Fruit fly (Drosophila melanogaster) whole organism, embryonic: ENCODE data around the gene HipHop.

ENCODE experiments used
- ATbp ChIP-seq: fragments of 200-800 bp; sonication (Bioruptor generic); optimal IDR thresholded peaks from 2 replicates; lab custom pipeline; 2017; ENCODE audit warnings: missing biosample characterization, mild to moderate bottlenecking, missing genetic modification characterization, missing genetic modification reagents
- Abd-B ChIP-seq: fragments of 200-800 bp; sonication (Bioruptor generic); optimal IDR thresholded peaks from 2 replicates; lab custom pipeline; 2018; ENCODE audit warnings: missing biosample characterization, mild to moderate bottlenecking, missing genetic modification characterization, moderate library complexity
- Adf1 ChIP-seq: fragments of 200-800 bp; sonication (Bioruptor generic); IDR thresholded peaks from 2 replicates; pipeline ENCODE4 v1.3.6; 2022; ENCODE audit warnings: missing biosample characterization, missing genetic modification characterization
- Blimp-1 ChIP-seq: fragments of 200-800 bp; sonication (Bioruptor generic); optimal IDR thresholded peaks from 3 replicates; lab custom pipeline; 2018; ENCODE audit warnings: missing biosample characterization, missing genetic modification characterization, mild to moderate bottlenecking, moderate library complexity, missing genetic modification reagents
- CG10274 ChIP-seq: fragments of 200-800 bp; sonication (Bioruptor generic); optimal IDR thresholded peaks from 3 replicates; lab custom pipeline; 2017; ENCODE audit warnings: missing biosample characterization, mild to moderate bottlenecking, missing genetic modification characterization
- CG10321 ChIP-seq: fragments of 200-800 bp; sonication (Bioruptor generic); IDR thresholded peaks from 2 replicates; pipeline ENCODE4 v1.3.6; 2022; ENCODE audit warnings: missing biosample characterization, missing genetic modification characterization
- CG1233 ChIP-seq: fragments of 200-800 bp; sonication (Bioruptor generic); optimal IDR thresholded peaks from 4 replicates; lab custom pipeline; 2018; ENCODE audit warnings: missing biosample characterization, mild to moderate bottlenecking, missing genetic modification characterization
- CG13123 ChIP-seq: fragments of 200-800 bp; sonication (Bioruptor generic); optimal IDR thresholded peaks from 2 replicates; lab custom pipeline; 2016; ENCODE audit warnings: missing biosample characterization, missing genetic modification characterization
- CG14014 ChIP-seq: fragments of 200-800 bp; sonication (Bioruptor generic); IDR thresholded peaks from 2 replicates; pipeline ENCODE4 v1.3.6; 2022; ENCODE audit warnings: missing biosample characterization, missing genetic modification characterization
- CG17385 ChIP-seq: fragments of 200-800 bp; sonication (Bioruptor generic); optimal IDR thresholded peaks from 3 replicates; lab custom pipeline; 2018; ENCODE audit warnings: missing biosample characterization, mild to moderate bottlenecking, missing genetic modification characterization
- CG2120 ChIP-seq: fragments of 200-800 bp; sonication (Bioruptor generic); optimal IDR thresholded peaks from 3 replicates; lab custom pipeline; 2016; ENCODE audit warnings: missing biosample characterization, missing genetic modification characterization
- CG2678 ChIP-seq: fragments of 200-800 bp; sonication (Bioruptor generic); optimal IDR thresholded peaks from 3 replicates; lab custom pipeline; 2019; ENCODE audit warnings: missing biosample characterization, mild to moderate bottlenecking, missing genetic modification characterization, moderate library complexity
- CG30431 ChIP-seq: fragments of 200-800 bp; sonication (Bioruptor generic); optimal IDR thresholded peaks from 2 replicates; lab custom pipeline; 2017; ENCODE audit warnings: missing biosample characterization, missing genetic modification characterization
- CG31365 ChIP-seq: fragments of 200-800 bp; sonication (Bioruptor generic); optimal IDR thresholded peaks from 2 replicates; lab custom pipeline; 2018; ENCODE audit warnings: missing biosample characterization, mild to moderate bottlenecking, missing genetic modification characterization
- CG34376 ChIP-seq: fragments of 200-800 bp; sonication (Bioruptor generic); optimal IDR thresholded peaks from 2 replicates; lab custom pipeline; 2018; ENCODE audit warnings: missing biosample characterization, mild to moderate bottlenecking, missing genetic modification characterization
- CG4820 ChIP-seq: fragments of 200-800 bp; sonication (Bioruptor generic); optimal IDR thresholded peaks from 3 replicates; lab custom pipeline; 2016; ENCODE audit warnings: missing biosample characterization, missing genetic modification characterization
- CG6765 ChIP-seq: fragments of 200-800 bp; sonication (Bioruptor generic); optimal IDR thresholded peaks from 3 replicates; lab custom pipeline; 2017; ENCODE audit warnings: missing biosample characterization, mild to moderate bottlenecking, missing genetic modification characterization
- CG6791 ChIP-seq: fragments of 200-800 bp; sonication (Bioruptor generic); IDR thresholded peaks from 3 replicates; pipeline ENCODE4 v1.3.6; 2022; ENCODE audit warnings: missing biosample characterization, missing genetic modification characterization; ENCODE audit not compliant: partially characterized antibody
- CG7357 ChIP-seq: fragments of 200-800 bp; sonication (Bioruptor generic); IDR thresholded peaks from 3 replicates; pipeline ENCODE4 v1.3.6; 2022; ENCODE audit warnings: missing biosample characterization, missing genetic modification characterization
- CG7786 ChIP-seq: fragments of 200-800 bp; sonication (Bioruptor generic); optimal IDR thresholded peaks from 2 replicates; lab custom pipeline; 2016; ENCODE audit warnings: missing biosample characterization, missing genetic modification characterization
- CHES-1-like ChIP-seq: fragments of 200-800 bp; sonication (Bioruptor generic); optimal IDR thresholded peaks from 2 replicates; lab custom pipeline; 2016; ENCODE audit warnings: missing biosample characterization, missing genetic modification characterization
- Camta ChIP-seq: fragments of 200-800 bp; sonication (Bioruptor generic); optimal IDR thresholded peaks from 2 replicates; lab custom pipeline; 2016; ENCODE audit warnings: missing biosample characterization, missing genetic modification characterization
- D19B ChIP-seq: fragments of 200-800 bp; sonication (Bioruptor generic); optimal IDR thresholded peaks from 2 replicates; lab custom pipeline; 2017; ENCODE audit warnings: missing biosample characterization, mild to moderate bottlenecking, missing genetic modification characterization
- Dek ChIP-seq: fragments of 200-800 bp; sonication (Bioruptor generic); optimal IDR thresholded peaks from 3 replicates; lab custom pipeline; 2019; ENCODE audit warnings: missing biosample characterization, mild to moderate bottlenecking, missing genetic modification characterization, moderate library complexity
- E2f1 ChIP-seq: fragments of 200-800 bp; sonication (Bioruptor generic); IDR thresholded peaks from 2 replicates; pipeline ENCODE4 v1.3.6; 2022; ENCODE audit warnings: missing biosample characterization, missing genetic modification characterization
- Ets65A ChIP-seq: fragments of 200-800 bp; sonication (Bioruptor generic); peaks from one replicate; lab custom pipeline; 2016; ENCODE audit warnings: missing biosample characterization, missing genetic modification characterization
- HHEX ChIP-seq: fragments of 200-800 bp; sonication (Bioruptor generic); optimal IDR thresholded peaks from 3 replicates; lab custom pipeline; 2017; ENCODE audit warnings: missing biosample characterization, mild to moderate bottlenecking, missing genetic modification characterization, missing genetic modification reagents
- Lim3 ChIP-seq: fragments of 200-800 bp; sonication (Bioruptor generic); IDR thresholded peaks from 2 replicates; pipeline ENCODE4 v1.3.6; 2022; ENCODE audit warnings: missing biosample characterization, missing genetic modification characterization
- NK7.1 ChIP-seq: fragments of 200-800 bp; sonication (Bioruptor generic); optimal IDR thresholded peaks from 3 replicates; lab custom pipeline; 2016; ENCODE audit warnings: missing biosample characterization, missing genetic modification characterization
- Neu2 ChIP-seq: fragments of 200-800 bp; sonication (Bioruptor generic); optimal IDR thresholded peaks from 3 replicates; lab custom pipeline; 2016; ENCODE audit warnings: missing biosample characterization, missing genetic modification characterization, borderline replicate concordance
- Optix ChIP-seq: fragments of 200-800 bp; sonication (Bioruptor generic); IDR thresholded peaks from 3 replicates; pipeline ENCODE4 v1.3.6; 2022; ENCODE audit warnings: missing biosample characterization, missing genetic modification characterization
- Tbp ChIP-seq: fragments of >200 bp; optimal IDR thresholded peaks from 2 replicates; lab custom pipeline; 2018; ENCODE audit warnings: missing biosample characterization, missing genetic modification characterization
- Trl ChIP-seq, 3 experiments: fragments of >200 bp in 2 of 3; fragments of 200-800 bp in 1 of 3; sonication (Bioruptor generic) in 1 of 3; optimal IDR thresholded peaks; 2 replicates in 1 of 3; 3 replicates in 2 of 3; lab custom pipeline; 2016 to 2017; ENCODE audit warnings: missing biosample characterization in 1 of 3, missing genetic modification characterization in 1 of 3
- ase ChIP-seq: fragments of 200-800 bp; sonication (Bioruptor generic); IDR thresholded peaks from 3 replicates; pipeline ENCODE4 v1.3.6; 2022; ENCODE audit warnings: missing biosample characterization, missing genetic modification characterization
- chinmo ChIP-seq: fragments of 200-800 bp; sonication (Bioruptor generic); IDR thresholded peaks from 4 replicates; pipeline ENCODE4 v1.3.6; 2022; ENCODE audit warnings: missing biosample characterization, missing genetic modification characterization; ENCODE audit not compliant: partially characterized antibody
- eyg ChIP-seq: fragments of 200-800 bp; sonication (Bioruptor generic); optimal IDR thresholded peaks from 3 replicates; lab custom pipeline; 2016; ENCODE audit warnings: missing biosample characterization, missing genetic modification characterization
- fd102C ChIP-seq: fragments of 200-800 bp; sonication (Bioruptor generic); optimal IDR thresholded peaks from 2 replicates; lab custom pipeline; 2018; ENCODE audit warnings: missing biosample characterization, mild to moderate bottlenecking, missing genetic modification characterization, moderate library complexity
- gem ChIP-seq: fragments of 200-800 bp; sonication (Bioruptor generic); optimal IDR thresholded peaks from 2 replicates; lab custom pipeline; 2019; ENCODE audit warnings: missing biosample characterization, mild to moderate bottlenecking, missing genetic modification characterization, moderate library complexity
- gfzf ChIP-seq: fragments of 200-800 bp; sonication (Bioruptor generic); optimal IDR thresholded peaks from 2 replicates; lab custom pipeline; 2016; ENCODE audit warnings: missing biosample characterization, mild to moderate bottlenecking, missing genetic modification characterization, moderate library complexity
- her ChIP-seq: fragments of 200-800 bp; sonication (Bioruptor generic); optimal IDR thresholded peaks from 2 replicates; lab custom pipeline; 2016; ENCODE audit warnings: missing biosample characterization, missing genetic modification characterization
- knrl ChIP-seq: fragments of 200-800 bp; sonication (Bioruptor generic); IDR thresholded peaks from 3 replicates; pipeline ENCODE4 v1.3.6; 2022; ENCODE audit warnings: missing biosample characterization, missing genetic modification characterization; ENCODE audit not compliant: partially characterized antibody
- lmd ChIP-seq: fragments of 200-800 bp; sonication (Bioruptor generic); IDR thresholded peaks from 2 replicates; pipeline ENCODE4 v1.3.6; 2022; ENCODE audit warnings: missing biosample characterization, missing genetic modification characterization
- mam ChIP-seq: fragments of 200-800 bp; sonication (Bioruptor generic); optimal IDR thresholded peaks from 3 replicates; lab custom pipeline; 2016; ENCODE audit warnings: missing biosample characterization, missing genetic modification characterization
- row ChIP-seq: fragments of 200-800 bp; sonication (Bioruptor generic); IDR thresholded peaks from 3 replicates; pipeline ENCODE4 v1.3.6; 2022; ENCODE audit warnings: missing biosample characterization, missing genetic modification characterization
- sob ChIP-seq: fragments of 200-800 bp; sonication (Bioruptor generic); IDR thresholded peaks from 2 replicates; pipeline ENCODE4 v1.3.6; 2022; ENCODE audit warnings: missing biosample characterization, missing genetic modification characterization
- tgo ChIP-seq: fragments of 200-800 bp; sonication (Bioruptor generic); IDR thresholded peaks from 3 replicates; pipeline ENCODE4 v1.3.6; 2022; ENCODE audit warnings: missing biosample characterization, missing genetic modification characterization
- trem ChIP-seq: fragments of 200-800 bp; optimal IDR thresholded peaks from 3 replicates; lab custom pipeline; 2019; ENCODE audit warnings: missing biosample characterization, mild to moderate bottlenecking, missing genetic modification characterization, moderate library complexity
- zfh2 ChIP-seq: fragments of 200-800 bp; sonication (Bioruptor generic); optimal IDR thresholded peaks from 2 replicates; lab custom pipeline; 2016; ENCODE audit warnings: missing biosample characterization, missing genetic modification characterization

The HipHop gene

dm6 chr3L:18791232-18792008, 29.6 kb upstream of the HipHop start (continued):
- no peak for TF ChIP-seq Camta (GFP tag; lab: Kevin White, UChicago)
- TF ChIP-seq gfzf (GFP tag; lab: Kevin White, UChicago) = no peak
- TF ChIP-seq fd102C (GFP tag; lab: Kevin White, UChicago) = no peak
- no peak for TF ChIP-seq knrl
- 0 out of 3 replicates have a peak, but pooled peaks have one; percentile 38 for TF ChIP-seq ase (GFP tag; lab: Robert Waterston, UW)
- TF ChIP-seq CG14014 = peak; percentile 54; the same call in 1 of the 2 replicates
- peak; percentile 20 for TF ChIP-seq CG4820 (GFP tag; lab: Kevin White, UChicago)
- no peak for TF ChIP-seq CG6791 (GFP tag; lab: Robert Waterston, UW)
- peak; percentile 33 for TF ChIP-seq CG17385 (GFP tag; lab: Kevin White, UChicago)
- peak; percentile 42 for TF ChIP-seq Abd-B (GFP tag; lab: Kevin White, UChicago)
- 0 out of 2 replicates have a peak, but pooled peaks have one; percentile 8 for TF ChIP-seq sob
- TF ChIP-seq Ets65A = peak; percentile 94
- no peak for TF ChIP-seq her
- no peak for TF ChIP-seq Trl (optimal IDR thresholded peaks at IDR 0.05; lab: Kevin White, UChicago)
- TF ChIP-seq Trl (GFP tag; optimal IDR thresholded peaks at IDR 0.05; lab: Kevin White, UChicago) = peak; percentile 6
- TF ChIP-seq CG7357 = 0 out of 3 replicates have a peak, but pooled peaks have one; percentile 25
- peak; percentile 1 for TF ChIP-seq NK7.1 (GFP tag; lab: Kevin White, UChicago)
- TF ChIP-seq chinmo = peak; percentile 99
- peak; percentile 3 for TF ChIP-seq CG34376 (GFP tag; lab: Kevin White, UChicago)
- no peak for TF ChIP-seq trem
- peak; percentile 81 for TF ChIP-seq row (GFP tag; lab: Robert Waterston, UW)
- TF ChIP-seq Blimp-1 (GFP tag; lab: Kevin White, UChicago) = no peak
- peak; percentile 41 for TF ChIP-seq CG1233
- peak; percentile 59 for TF ChIP-seq CG2678 (tag; lab: Kevin White, UChicago)
- TF ChIP-seq Optix (GFP tag; lab: Robert Waterston, UW) = 0 out of 3 replicates have a peak, but pooled peaks have one; percentile 16
- no peak for TF ChIP-seq ATbp
- no peak for TF ChIP-seq CG31365 (tag; lab: Kevin White, UChicago)
- TF ChIP-seq E2f1 (GFP tag; lab: Robert Waterston, UW) = peak; percentile 36; the same call in 1 of the 2 replicates
- TF ChIP-seq Neu2 (GFP tag; lab: Kevin White, UChicago) = no peak
- TF ChIP-seq mam (GFP tag; lab: Kevin White, UChicago) = peak; percentile 37
- peak; percentile 4 for TF ChIP-seq eyg (GFP tag; lab: Kevin White, UChicago)
- peak; percentile 98 for TF ChIP-seq CG10274 (GFP tag; lab: Kevin White, UChicago)
- TF ChIP-seq CG30431 (GFP tag; lab: Kevin White, UChicago) = no peak
- peak; percentile 31; the same call in 1 of the 2 replicates for TF ChIP-seq lmd
- TF ChIP-seq zfh2 (GFP tag; lab: Kevin White, UChicago) = peak; percentile 45
- TF ChIP-seq gem = peak; percentile 63
- peak; percentile 28 for TF ChIP-seq HHEX (GFP tag; lab: Kevin White, UChicago)
- no peak for TF ChIP-seq Lim3 (GFP tag; lab: Robert Waterston, UW)
- peak; percentile 42 for TF ChIP-seq Adf1
- peak; percentile 29 for TF ChIP-seq Dek
- TF ChIP-seq Tbp (GFP tag; lab: Kevin White, UChicago) = no peak
- TF ChIP-seq CG2120 = peak; percentile 61
- TF ChIP-seq CG13123 (GFP tag; lab: Kevin White, UChicago) = no peak
- TF ChIP-seq CHES-1-like (GFP tag; lab: Kevin White, UChicago) = peak; percentile 21
- TF ChIP-seq tgo (GFP tag; lab: Robert Waterston, UW) = peak; percentile 23; the same call in 1 of the 3 replicates
- TF ChIP-seq D19B (GFP tag; lab: Kevin White, UChicago) = peak; percentile 52
- TF ChIP-seq CG6765 (GFP tag; lab: Kevin White, UChicago) = peak; percentile 17
- peak; percentile 11 for TF ChIP-seq CG7786 (GFP tag; lab: Kevin White, UChicago)
- 0 out of 2 replicates have a peak, but pooled peaks have one; percentile 14 for TF ChIP-seq CG10321 (GFP tag; lab: Robert Waterston, UW)
